Worm (Caenorhabditis elegans) whole organism, L4/young adult: ENCODE measurements around the gene srx-95.

Source experiments
- W03F9.2 ChIP-seq: fragments of 150-350 bp; optimal IDR thresholded peaks from 2 replicates; lab custom pipeline; 2014; ENCODE audit warnings: missing biosample characterization, missing genetic modification characterization
- dao-5 ChIP-seq: sonication (generic microtip); optimal IDR thresholded peaks from 2 replicates; lab custom pipeline; 2016; ENCODE audit warnings: missing genotype, missing genetic modification characterization, moderate library complexity, missing compliant biosample characterization
- him-1 ChIP-seq: sonication (generic microtip); optimal IDR thresholded peaks from 2 replicates; lab custom pipeline; 2016; ENCODE audit warnings: missing genotype, missing genetic modification reagents, missing genetic modification characterization, missing compliant biosample characterization

ce11 chrII:6764734-6765133 is 10.2 kb upstream of the srx-95 start, which contains the start of gene nlp-50:
- TF ChIP-seq W03F9.2 (tag; lab: Kevin White, UChicago) (no peak), him-1 (no peak), dao-5 (tag; lab: Kevin White, UChicago) (no peak)
